Fruit fly (Drosophila melanogaster) whole organism, pupa: ENCODE data around the gene OtopLb.

ENCODE experiments used
- CG10348 ChIP-seq: fragments of 200-800 bp; sonication (Bioruptor generic); IDR thresholded peaks from 2 replicates; pipeline ENCODE4 v1.3.6; 2022; ENCODE audit warnings: missing biosample characterization, missing genetic modification characterization
- CG13204 ChIP-seq: fragments of 200-800 bp; sonication (Bioruptor generic); optimal IDR thresholded peaks from 2 replicates; lab custom pipeline; 2018; ENCODE audit warnings: missing biosample characterization, mild to moderate bottlenecking, missing genetic modification characterization, moderate library complexity
- CG17806 ChIP-seq: fragments of 200-800 bp; sonication (Bioruptor generic); optimal IDR thresholded peaks from 2 replicates; lab custom pipeline; 2018; ENCODE audit warnings: missing biosample characterization, mild to moderate bottlenecking, missing genetic modification characterization, moderate library complexity
- CG32121 ChIP-seq: fragments of 200-800 bp; sonication (Bioruptor generic); IDR thresholded peaks from 2 replicates; pipeline ENCODE4 v1.3.6; 2022; ENCODE audit warnings: missing biosample characterization, missing genetic modification characterization
- CG4496 ChIP-seq: fragments of 200-800 bp; sonication (Bioruptor generic); IDR thresholded peaks from 3 replicates; pipeline ENCODE4 v1.3.6; 2022; ENCODE audit warnings: missing biosample characterization, missing genetic modification characterization
- CG8159 ChIP-seq: fragments of 200-800 bp; sonication (Bioruptor generic); optimal IDR thresholded peaks from 3 replicates; lab custom pipeline; 2018; ENCODE audit warnings: missing biosample characterization, mild to moderate bottlenecking, missing genetic modification characterization, moderate library complexity
- CG8301 ChIP-seq: fragments of 200-800 bp; sonication (Bioruptor generic); optimal IDR thresholded peaks from 2 replicates; lab custom pipeline; 2018; ENCODE audit warnings: missing biosample characterization, mild to moderate bottlenecking, missing genetic modification characterization
- CG9948 ChIP-seq: fragments of 200-800 bp; sonication (Bioruptor generic); optimal IDR thresholded peaks from 2 replicates; lab custom pipeline; 2018; ENCODE audit warnings: missing biosample characterization, mild to moderate bottlenecking, missing genetic modification characterization, moderate library complexity
- D1 ChIP-seq: fragments of 200-800 bp; sonication (Bioruptor generic); optimal IDR thresholded peaks from 2 replicates; lab custom pipeline; 2018; ENCODE audit warnings: missing biosample characterization, mild to moderate bottlenecking, missing genetic modification characterization, moderate library complexity
- EcR ChIP-seq: fragments of 200-800 bp; sonication (Bioruptor generic); optimal IDR thresholded peaks from 3 replicates; lab custom pipeline; 2019; ENCODE audit warnings: missing biosample characterization, missing genetic modification characterization, mild to moderate bottlenecking, moderate library complexity, missing genetic modification reagents
- Snoo ChIP-seq: fragments of 200-800 bp; sonication (Bioruptor generic); optimal IDR thresholded peaks from 3 replicates; lab custom pipeline; 2017; ENCODE audit warnings: missing biosample characterization, mild to moderate bottlenecking, missing genetic modification characterization, inconsistent platforms
- rn ChIP-seq: fragments of 200-800 bp; sonication (Bioruptor generic); IDR thresholded peaks from 2 replicates; pipeline ENCODE4 v1.3.6; 2022; ENCODE audit warnings: missing biosample characterization, missing genetic modification characterization

DNA sequence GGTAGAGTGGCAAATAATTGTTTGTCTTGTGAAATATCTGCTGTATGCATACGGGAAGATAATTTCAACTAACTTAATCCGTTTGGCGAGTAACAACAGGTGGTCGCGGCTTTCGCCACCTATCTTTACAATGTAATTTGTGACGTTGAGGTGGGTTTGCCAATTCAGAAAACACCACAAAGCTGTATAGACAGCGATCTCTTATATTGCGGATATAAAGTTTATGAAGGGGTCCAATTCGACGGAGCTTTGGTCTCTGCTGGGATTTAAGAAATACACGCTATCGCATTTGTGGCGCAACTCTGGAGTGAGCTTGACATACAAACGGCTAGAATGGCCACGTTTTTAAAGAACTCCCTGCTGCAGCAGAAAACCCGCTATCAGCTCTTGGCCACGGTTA lies 47.3 kb upstream of the OtopLb start, which contains the start of gene CG33282:
- TF ChIP-seq rn (GFP tag; lab: Robert Waterston, UW) (no peak), CG8159 (no peak), CG8301 (no peak), CG32121 (GFP tag; lab: Robert Waterston, UW) (no peak), EcR (GFP tag; lab: Kevin White, UChicago) (no peak), Snoo (tag; lab: Kevin White, UChicago) (no peak), CG17806 (tag; lab: Kevin White, UChicago) (no peak), D1 (tag; lab: Kevin White, UChicago) (no peak), CG4496 (GFP tag; lab: Robert Waterston, UW) (no peak), CG13204 (GFP tag; lab: Kevin White, UChicago) (no peak), CG10348 (GFP tag; lab: Robert Waterston, UW) (no peak), CG9948 (no peak)
